Worm (Caenorhabditis elegans) whole organism, L4 larva: Measurements from ENCODE around the gene tag-234.

Source experiments
- F44E2.7 ChIP-seq: fragments of 200-800 bp; sonication (Bioruptor generic); IDR thresholded peaks from 2 replicates; pipeline ENCODE4 v2.1.2; 2022; ENCODE audit warnings: missing genetic modification characterization, missing compliant biosample characterization
- aly-2 ChIP-seq: sonication (generic microtip); optimal IDR thresholded peaks from 2 replicates; lab custom pipeline; 2018; ENCODE audit warnings: missing biosample characterization, missing genetic modification characterization
- dmd-6 ChIP-seq: fragments of 200-800 bp; sonication (Bioruptor generic); IDR thresholded peaks from 2 replicates; pipeline ENCODE4 v1.3.6; 2022; ENCODE audit warnings: missing genetic modification reagents, missing genetic modification characterization, missing compliant biosample characterization
- dmd-8 ChIP-seq: fragments of 200-800 bp; sonication (Bioruptor generic); IDR thresholded peaks from 2 replicates; pipeline ENCODE4 v1.3.6; 2022; ENCODE audit warnings: missing genetic modification characterization, missing compliant biosample characterization
- fkh-10 ChIP-seq: fragments of 150-350 bp; optimal IDR thresholded peaks from 2 replicates; lab custom pipeline; 2014; ENCODE audit warnings: missing biosample characterization, missing genetic modification reagents, missing genetic modification characterization
- hif-1 ChIP-seq, 2 experiments: sonication (generic microtip); optimal IDR thresholded peaks; 2 replicates each; lab custom pipeline; 2016 to 2017; ENCODE audit warnings: missing compliant biosample characterization in 2 of 2, missing genetic modification characterization in 2 of 2, missing genetic modification reagents in 2 of 2, missing genotype in 2 of 2, mild to moderate bottlenecking in 1 of 2
- lsy-2 ChIP-seq, 2 experiments: fragments of 150-350 bp in 1 of 2; sonication (generic microtip) in 1 of 2; optimal IDR thresholded peaks; 2 replicates each; lab custom pipeline; 2014 to 2017; ENCODE audit warnings: missing biosample characterization in 2 of 2, missing genetic modification characterization in 2 of 2
- mes-2 ChIP-seq: sonication (generic microtip); optimal IDR thresholded peaks from 2 replicates; lab custom pipeline; 2016; ENCODE audit warnings: missing genotype, mild to moderate bottlenecking, missing genetic modification characterization, missing compliant biosample characterization; ENCODE audit not compliant: poor library complexity, severe bottlenecking
- snpc-4 ChIP-seq: fragments of 150-350 bp; optimal IDR thresholded peaks from 2 replicates; lab custom pipeline; 2014; ENCODE audit warnings: missing biosample characterization, missing genetic modification characterization
- unc-130 ChIP-seq: sonication (generic microtip); optimal IDR thresholded peaks from 2 replicates; lab custom pipeline; 2016; ENCODE audit warnings: missing genetic modification reagents, missing genetic modification characterization, missing compliant biosample characterization
- unc-39 ChIP-seq: sonication (generic microtip); optimal IDR thresholded peaks from 2 replicates; lab custom pipeline; 2017; ENCODE audit warnings: missing biosample characterization, missing genetic modification characterization

- no peak for TF ChIP-seq fkh-10 (GFP tag; lab: Kevin White, UChicago)
- no peak for TF ChIP-seq hif-1 (tag; optimal IDR thresholded peaks at IDR 0.05; lab: Kevin White, UChicago)
- TF ChIP-seq aly-2 (tag; lab: Kevin White, UChicago) = no peak
- TF ChIP-seq snpc-4 (tag; lab: Kevin White, UChicago) = no peak
- no peak for TF ChIP-seq unc-130 (GFP tag; lab: Kevin White, UChicago)
- TF ChIP-seq dmd-6 (GFP tag; lab: Robert Waterston, UW) = no peak; the same call in 1 of the 2 replicates
- TF ChIP-seq mes-2 (tag; lab: Kevin White, UChicago) = no peak
- no peak for TF ChIP-seq unc-39 (tag; lab: Kevin White, UChicago)
- no peak for TF ChIP-seq dmd-8 (GFP tag; lab: Robert Waterston, UW)
- no peak for TF ChIP-seq lsy-2 (tag; optimal IDR thresholded peaks at IDR 0.05; lab: Kevin White, UChicago)
- TF ChIP-seq F44E2.7 (GFP tag; lab: Robert Waterston, UW) = no peak
Measured at ce11 chrII:5913897-5914296, 49.9 kb downstream of the tag-234 start.
